Worm (Caenorhabditis elegans): ENCODE measurements around the gene rexd-1.

DNA sequence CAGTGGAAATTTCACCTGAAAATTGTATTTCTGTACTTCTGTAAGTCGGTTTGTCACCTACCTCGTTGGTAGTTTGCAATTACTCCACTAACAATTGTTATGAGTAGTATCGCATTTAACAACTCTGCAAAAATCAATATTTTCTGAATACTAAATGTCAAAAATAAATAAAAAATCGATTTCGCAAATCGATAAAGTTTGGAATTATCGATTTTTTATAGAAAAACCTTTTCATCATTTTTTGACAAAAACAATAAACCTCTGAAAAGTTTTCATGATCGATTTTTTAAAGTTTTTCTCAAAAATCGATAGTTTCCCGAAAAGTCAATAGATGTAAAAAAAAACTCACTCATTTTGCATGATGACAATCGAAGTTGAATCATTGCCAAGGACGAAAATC lies 52.6 kb downstream of the rexd-1 start:
- TF ChIP-seq dao-5 (tag; optimal IDR thresholded peaks at IDR 0.05): no peak
- no peak for TF ChIP-seq W03F9.2 (tag; optimal IDR thresholded peaks at IDR 0.05)
- no peak for TF ChIP-seq him-1 (tag; optimal IDR thresholded peaks at IDR 0.05)

All from whole organism, L4/young adult.